Worm (Caenorhabditis elegans): Measurements from ENCODE around the gene gln-6.

gln-6 gene

DNA sequence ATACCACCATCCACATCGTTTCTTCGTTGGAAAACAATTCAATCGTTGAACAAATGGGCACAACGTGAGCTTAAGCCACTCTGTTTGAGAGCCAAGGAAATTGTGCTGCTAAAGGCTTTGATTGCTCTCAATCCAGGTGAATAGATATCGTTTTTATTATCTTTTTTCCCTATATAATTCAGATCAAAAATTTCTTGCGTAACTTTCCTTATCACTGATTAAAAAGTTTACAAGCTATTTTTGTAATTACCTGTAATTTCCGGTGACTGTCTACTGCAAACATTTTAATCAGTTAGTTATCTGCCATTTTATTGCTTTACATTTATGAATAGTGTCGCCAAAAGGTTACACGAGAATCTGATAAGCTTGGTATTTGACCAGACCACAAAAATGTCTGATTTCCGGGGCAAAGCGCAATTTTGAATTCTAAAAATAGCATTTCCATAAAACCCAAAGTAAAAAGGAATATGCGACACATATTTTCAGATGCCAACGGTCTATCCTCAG is 22.0 kb upstream of the gln-6 start:
- no peak for TF ChIP-seq duxl-1 (tag; optimal IDR thresholded peaks at IDR 0.05; ENCODE audit: poor library complexity)
- no peak for TF ChIP-seq ceh-62 (tag; optimal IDR thresholded peaks at IDR 0.05)
- TF ChIP-seq dve-1 (tag; optimal IDR thresholded peaks at IDR 0.05; ENCODE audit: insufficient read depth): peak; percentile 59
- TF ChIP-seq skn-1 (tag; optimal IDR thresholded peaks at IDR 0.05): no peak
- no peak for TF ChIP-seq daf-8 (GFP tag; IDR thresholded peaks at IDR 0.05)
- no peak for TF ChIP-seq pha-4 (GFP tag; IDR thresholded peaks at IDR 0.05)
- no peak for TF ChIP-seq pha-4 (tag; optimal IDR thresholded peaks at IDR 0.05)
- no peak for TF ChIP-seq nhr-102 (tag; optimal IDR thresholded peaks at IDR 0.05)
- TF ChIP-seq madf-9 (GFP tag; conservative IDR thresholded peaks at IDR 0.05): no peak
- peak; percentile 48 for TF ChIP-seq hlh-11 (tag; optimal IDR thresholded peaks at IDR 0.05)
- TF ChIP-seq daf-12 (tag; optimal IDR thresholded peaks at IDR 0.05): no peak
- peak in 1 of 2 experiments; percentile 31 for TF ChIP-seq mdl-1 (tag; optimal IDR thresholded peaks at IDR 0.05)
- TF ChIP-seq attf-4 (tag; optimal IDR thresholded peaks at IDR 0.05): no peak
- TF ChIP-seq Y75B8A.6 (GFP tag; IDR thresholded peaks at IDR 0.05): no peak
- no peak for TF ChIP-seq ZK546.5 (tag; optimal IDR thresholded peaks at IDR 0.05)
- no peak for TF ChIP-seq unc-62 (GFP tag; optimal IDR thresholded peaks at IDR 0.05 in 1 of 2)
- TF ChIP-seq unc-62 (tag; optimal IDR thresholded peaks at IDR 0.05): no peak
- no peak for TF ChIP-seq fkh-10 (GFP tag; optimal IDR thresholded peaks at IDR 0.05)
- TF ChIP-seq lin-1 (GFP tag; IDR thresholded peaks at IDR 0.05): peak; percentile 75; the same call in 1 of the 2 replicates
- TF ChIP-seq ztf-7 (tag; optimal IDR thresholded peaks at IDR 0.05): no peak
- peak; percentile 91 for TF ChIP-seq php-3 (GFP tag; IDR thresholded peaks at IDR 0.05)
- TF ChIP-seq hmg-1.1 (GFP tag; IDR thresholded peaks at IDR 0.05): no peak
- peak; percentile 89 for TF ChIP-seq aha-1 (tag)
- TF ChIP-seq gei-8 (GFP tag; optimal IDR thresholded peaks at IDR 0.05): no peak
- TF ChIP-seq pqm-1 (tag; optimal IDR thresholded peaks at IDR 0.05): peak; percentile 40
- TF ChIP-seq dmd-6 (GFP tag; IDR thresholded peaks at IDR 0.05): peak; percentile 38; the same call in 1 of the 2 replicates
- no peak for TF ChIP-seq ceh-32 (tag; optimal IDR thresholded peaks at IDR 0.05; ENCODE audit: poor library complexity)
- peak; percentile 31 for TF ChIP-seq nhr-28 (tag; optimal IDR thresholded peaks at IDR 0.05)
- TF ChIP-seq mxl-2 (GFP tag; conservative IDR thresholded peaks at IDR 0.05): no peak
- no peak for TF ChIP-seq daf-16 (GFP tag; optimal IDR thresholded peaks at IDR 0.05)
- peak; percentile 39 for TF ChIP-seq daf-16 (tag; optimal IDR thresholded peaks at IDR 0.05)
- TF ChIP-seq cey-2 (tag; optimal IDR thresholded peaks at IDR 0.05; ENCODE audit: borderline replicate concordance, insufficient read depth): no peak

DNA sequence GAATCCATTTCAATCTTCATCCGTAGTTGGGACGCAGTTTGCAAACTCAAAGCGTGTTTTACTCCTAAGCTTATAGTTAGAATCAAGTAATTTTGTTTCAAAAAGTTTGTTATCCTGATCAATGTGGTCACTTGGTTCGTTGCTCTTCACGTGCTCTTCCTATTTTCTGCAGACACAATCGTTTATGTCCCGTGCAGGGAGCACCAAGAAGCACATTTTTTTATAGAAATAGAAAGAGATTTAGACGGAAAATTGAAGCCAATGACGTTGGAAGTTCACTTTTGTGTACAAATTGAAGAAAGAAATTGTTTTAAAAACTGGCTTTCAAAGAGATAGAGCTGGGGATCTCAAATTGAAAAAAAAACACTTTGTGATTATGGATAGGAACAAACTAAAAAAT is 21.1 kb upstream of the gln-6 start:
- peak; percentile 46 for TF ChIP-seq aha-1 (tag)
- TF ChIP-seq F10B5.3 (tag; optimal IDR thresholded peaks at IDR 0.05): no peak
- no peak for TF ChIP-seq unc-130 (GFP tag; optimal IDR thresholded peaks at IDR 0.05)
- TF ChIP-seq nhr-28 (tag; optimal IDR thresholded peaks at IDR 0.05): no peak
- no peak for TF ChIP-seq ZK546.5 (tag; optimal IDR thresholded peaks at IDR 0.05)
- no peak for TF ChIP-seq php-3 (GFP tag; IDR thresholded peaks at IDR 0.05)
- TF ChIP-seq daf-16 (GFP tag; optimal IDR thresholded peaks at IDR 0.05): no peak
- no peak for TF ChIP-seq daf-16 (tag; optimal IDR thresholded peaks at IDR 0.05)
- TF ChIP-seq zag-1 (tag; optimal IDR thresholded peaks at IDR 0.05): no peak
- no peak for TF ChIP-seq nhr-102 (tag; optimal IDR thresholded peaks at IDR 0.05)
- TF ChIP-seq hlh-11 (tag; optimal IDR thresholded peaks at IDR 0.05): peak; percentile 21
- TF ChIP-seq nhr-41 (GFP tag; IDR thresholded peaks at IDR 0.05): no peak
- no peak for TF ChIP-seq snpc-4 (tag; optimal IDR thresholded peaks at IDR 0.05)
- TF ChIP-seq Y5F2A.4 (GFP tag; optimal IDR thresholded peaks at IDR 0.05): no peak
- no peak for TF ChIP-seq ama-1 (optimal IDR thresholded peaks at IDR 0.05)
- no peak for TF ChIP-seq duxl-1 (tag; optimal IDR thresholded peaks at IDR 0.05; ENCODE audit: poor library complexity)
- TF ChIP-seq F26F4.8 (GFP tag; conservative IDR thresholded peaks at IDR 0.05): no peak
- TF ChIP-seq nhr-76 (tag; optimal IDR thresholded peaks at IDR 0.05): no peak
- no peak for TF ChIP-seq unc-62 (GFP tag; optimal IDR thresholded peaks at IDR 0.05 in 1 of 2)
- no peak for TF ChIP-seq unc-62 (tag; optimal IDR thresholded peaks at IDR 0.05)
- TF ChIP-seq vab-7 (GFP tag; IDR thresholded peaks at IDR 0.05): no peak
- no peak for TF ChIP-seq mxl-3 (GFP tag; optimal IDR thresholded peaks at IDR 0.05)
- no peak for TF ChIP-seq attf-4 (tag; optimal IDR thresholded peaks at IDR 0.05)
- no peak for TF ChIP-seq skn-1 (tag; optimal IDR thresholded peaks at IDR 0.05)
- no peak for TF ChIP-seq saeg-2 (GFP tag; IDR thresholded peaks at IDR 0.05)
- TF ChIP-seq cey-2 (tag; optimal IDR thresholded peaks at IDR 0.05; ENCODE audit: borderline replicate concordance, insufficient read depth): no peak
- no peak for TF ChIP-seq mep-1 (tag; optimal IDR thresholded peaks at IDR 0.05)
- no peak for TF ChIP-seq daf-8 (GFP tag; IDR thresholded peaks at IDR 0.05)
- no peak for TF ChIP-seq snpc-1.2 (GFP tag; IDR thresholded peaks at IDR 0.05)
- no peak for TF ChIP-seq arid-1 (GFP tag; conservative IDR thresholded peaks at IDR 0.05)
- TF ChIP-seq aly-2 (tag; optimal IDR thresholded peaks at IDR 0.05): no peak
- no peak for TF ChIP-seq fos-1 (tag; optimal IDR thresholded peaks at IDR 0.05)
- peak; percentile 19 for TF ChIP-seq T20F7.1 (GFP tag; optimal IDR thresholded peaks at IDR 0.05)

All from whole organism, L4 larva.